Worm (Caenorhabditis elegans) whole organism, young adult: ENCODE measurements around the gene K08H10.10.

Experiments
- B0019.2 ChIP-seq: fragments of 200-800 bp; sonication (Bioruptor generic); conservative IDR thresholded peaks from 2 replicates; pipeline ENCODE4 v1.3.6; 2022; ENCODE audit warnings: missing genetic modification reagents, missing genetic modification characterization, missing compliant biosample characterization
- C17E4.6 ChIP-seq: fragments of 200-800 bp; sonication (Bioruptor generic); IDR thresholded peaks from 2 replicates; pipeline ENCODE4 v1.3.6; 2022; ENCODE audit warnings: missing genetic modification reagents, missing genetic modification characterization, missing compliant biosample characterization
- F23B12.7 ChIP-seq: sonication (generic microtip); optimal IDR thresholded peaks from 2 replicates; lab custom pipeline; 2017; ENCODE audit warnings: missing genetic modification characterization, mild to moderate bottlenecking, missing compliant biosample characterization, antibody characterized with exemption, moderate library complexity; ENCODE audit not compliant: insufficient read depth
- F37B4.10 ChIP-seq: fragments of 200-800 bp; sonication (Bioruptor generic); IDR thresholded peaks from 2 replicates; pipeline ENCODE4 v1.3.6; 2022; ENCODE audit warnings: missing genetic modification characterization, missing compliant biosample characterization
- F55B11.4 ChIP-seq: sonication (generic microtip); optimal IDR thresholded peaks from 2 replicates; lab custom pipeline; 2016; ENCODE audit warnings: missing compliant biosample characterization, missing genetic modification characterization, borderline replicate concordance; ENCODE audit not compliant: insufficient read depth
- Y53G8AR.9 ChIP-seq: fragments of 200-800 bp; sonication (Bioruptor generic); conservative IDR thresholded peaks from 2 replicates; pipeline ENCODE4 v1.3.6; 2022; ENCODE audit warnings: missing genetic modification reagents, missing genetic modification characterization, missing compliant biosample characterization
- Y79H2A.3 ChIP-seq: fragments of 200-800 bp; sonication (Bioruptor generic); conservative IDR thresholded peaks from 2 replicates; pipeline ENCODE4 v1.3.6; 2022; ENCODE audit warnings: missing genetic modification reagents, missing genetic modification characterization, missing compliant biosample characterization
- Y95B8A.8 ChIP-seq: fragments of 200-800 bp; sonication (Bioruptor generic); IDR thresholded peaks from 2 replicates; pipeline ENCODE4 v1.3.6; 2022; ENCODE audit warnings: missing genetic modification reagents, missing genetic modification characterization, missing compliant biosample characterization
- ZK185.1 ChIP-seq: sonication (generic microtip); optimal IDR thresholded peaks from 2 replicates; lab custom pipeline; 2016; ENCODE audit warnings: mild to moderate bottlenecking, missing genetic modification characterization, missing compliant biosample characterization; ENCODE audit not compliant: poor library complexity, severe bottlenecking
- athp-1 ChIP-seq: sonication (generic microtip); optimal IDR thresholded peaks from 2 replicates; lab custom pipeline; 2017; ENCODE audit warnings: mild to moderate bottlenecking, missing genetic modification characterization, missing compliant biosample characterization
- attf-5 ChIP-seq: fragments of 200-800 bp; sonication (Bioruptor generic); optimal IDR thresholded peaks from 2 replicates; lab custom pipeline; 2018; ENCODE audit warnings: mild to moderate bottlenecking, missing genetic modification characterization, missing compliant biosample characterization
- cebp-1 ChIP-seq, 2 experiments: fragments of 200-800 bp in 1 of 2; sonication (Bioruptor generic) in 1 of 2; sonication (generic microtip) in 1 of 2; IDR thresholded peaks in 1 of 2; optimal IDR thresholded peaks in 1 of 2; 2 replicates each; pipeline versions ENCODE4 v1.3.6 to Lab custom; 2017 to 2022; ENCODE audit warnings: missing compliant biosample characterization in 2 of 2, missing genetic modification characterization in 2 of 2, mild to moderate bottlenecking in 1 of 2, missing genetic modification reagents in 1 of 2, moderate library complexity in 1 of 2
- dox-1 ChIP-seq: fragments of 200-800 bp; sonication (Bioruptor generic); IDR thresholded peaks from 2 replicates; pipeline ENCODE4 v1.3.6; 2022; ENCODE audit warnings: missing genetic modification reagents, missing genetic modification characterization, missing compliant biosample characterization
- dpl-1 ChIP-seq: fragments of 150-350 bp; optimal IDR thresholded peaks from 2 replicates; lab custom pipeline; 2014; ENCODE audit warnings: missing biosample characterization, missing genetic modification reagents, missing genetic modification characterization
- efl-1 ChIP-seq: fragments of 150-350 bp; optimal IDR thresholded peaks from 2 replicates; lab custom pipeline; 2014; ENCODE audit warnings: missing biosample characterization, missing genetic modification reagents, missing genetic modification characterization
- egl-44 ChIP-seq: fragments of 200-800 bp; sonication (Bioruptor generic); IDR thresholded peaks from 2 replicates; pipeline ENCODE4 v1.3.6; 2022; ENCODE audit warnings: missing genetic modification reagents, missing genetic modification characterization, missing compliant biosample characterization
- ets-4 ChIP-seq: fragments of 200-800 bp; sonication (Bioruptor generic); optimal IDR thresholded peaks from 2 replicates; lab custom pipeline; 2018; ENCODE audit warnings: mild to moderate bottlenecking, missing genetic modification characterization, missing compliant biosample characterization
- gei-17 ChIP-seq: fragments of 200-800 bp; sonication (Bioruptor generic); optimal IDR thresholded peaks from 2 replicates; lab custom pipeline; 2018; ENCODE audit warnings: mild to moderate bottlenecking, missing genetic modification characterization, missing compliant biosample characterization
- hlh-12 ChIP-seq: sonication (generic microtip); optimal IDR thresholded peaks from 2 replicates; lab custom pipeline; 2016; ENCODE audit warnings: missing genetic modification characterization, missing compliant biosample characterization
- lin-35 ChIP-seq, 3 experiments: fragments of 150-350 bp in 2 of 3; sonication (generic microtip) in 1 of 3; optimal IDR thresholded peaks; 2 replicates each; lab custom pipeline; 2014 to 2018; ENCODE audit warnings: missing biosample characterization in 3 of 3, missing genetic modification characterization in 3 of 3, missing genetic modification reagents in 3 of 3
- lin-40 ChIP-seq: sonication (generic microtip); optimal IDR thresholded peaks from 2 replicates; lab custom pipeline; 2016; ENCODE audit warnings: missing genetic modification characterization, mild to moderate bottlenecking, missing compliant biosample characterization, missing genotype, missing genetic modification reagents
- lin-54 ChIP-seq: fragments of 200-800 bp; sonication (Bioruptor generic); optimal IDR thresholded peaks from 2 replicates; lab custom pipeline; 2018; ENCODE audit warnings: mild to moderate bottlenecking, missing genetic modification characterization, missing compliant biosample characterization
- lir-1 ChIP-seq: fragments of 200-800 bp; sonication (Bioruptor generic); conservative IDR thresholded peaks from 2 replicates; pipeline ENCODE4 v1.3.6; 2022; ENCODE audit warnings: missing genetic modification reagents, missing genetic modification characterization, missing compliant biosample characterization
- madf-6 ChIP-seq: fragments of 200-800 bp; sonication (Bioruptor generic); IDR thresholded peaks from 2 replicates; pipeline ENCODE4 v1.3.6; 2022; ENCODE audit warnings: missing genetic modification reagents, missing genetic modification characterization, missing compliant biosample characterization
- madf-8 ChIP-seq: fragments of 200-800 bp; sonication (Bioruptor generic); conservative IDR thresholded peaks from 2 replicates; pipeline ENCODE4 v1.3.6; 2022; ENCODE audit warnings: missing genetic modification reagents, missing genetic modification characterization, missing compliant biosample characterization
- mes-4 ChIP-seq: sonication (generic microtip); optimal IDR thresholded peaks from 2 replicates; lab custom pipeline; 2016; ENCODE audit warnings: missing genotype, missing genetic modification characterization, missing compliant biosample characterization
- nfya-1 ChIP-seq: sonication (generic microtip); optimal IDR thresholded peaks from 2 replicates; lab custom pipeline; 2017; ENCODE audit warnings: antibody characterized with exemption, missing compliant biosample characterization, missing genetic modification characterization, borderline replicate concordance; ENCODE audit not compliant: insufficient read depth
- nhr-80 ChIP-seq: sonication (generic microtip); optimal IDR thresholded peaks from 2 replicates; lab custom pipeline; 2016; ENCODE audit warnings: missing genetic modification characterization, missing compliant biosample characterization
- snpc-4 ChIP-seq, 5 experiments: fragments of 150-350 bp in 1 of 5; sonication (generic microtip) in 4 of 5; optimal IDR thresholded peaks; 2 replicates each; lab custom pipeline; 2014 to 2018; ENCODE audit warnings: missing genetic modification characterization in 5 of 5, missing biosample characterization in 3 of 5, antibody characterized with exemption in 2 of 5, mild to moderate bottlenecking in 2 of 5, missing compliant biosample characterization in 2 of 5, missing genotype in 2 of 5, moderate library complexity in 2 of 5, missing genetic modification reagents in 1 of 5
- tbx-9 ChIP-seq: sonication (generic microtip); optimal IDR thresholded peaks from 2 replicates; lab custom pipeline; 2016; ENCODE audit warnings: borderline replicate concordance, missing genetic modification characterization, inconsistent platforms, missing compliant biosample characterization
- unc-130 ChIP-seq: sonication (generic microtip); optimal IDR thresholded peaks from 2 replicates; lab custom pipeline; 2016; ENCODE audit warnings: missing genetic modification reagents, missing genetic modification characterization, missing compliant biosample characterization
- ztf-22 ChIP-seq: fragments of 200-800 bp; sonication (Bioruptor generic); optimal IDR thresholded peaks from 2 replicates; lab custom pipeline; 2018; ENCODE audit warnings: mild to moderate bottlenecking, missing genetic modification characterization, moderate library complexity, missing compliant biosample characterization
- ztf-26 ChIP-seq: sonication (generic microtip); optimal IDR thresholded peaks from 2 replicates; lab custom pipeline; 2017; ENCODE audit warnings: missing genetic modification characterization, missing compliant biosample characterization

K08H10.10 gene

ce11 chrV:10030992-10031383 is 30.1 kb downstream of the K08H10.10 start, which contains the start of gene acl-2:
TSS of gene acl-2 (minus strand) at chrV:10031092.
- no peak for TF ChIP-seq B0019.2 (GFP tag; lab: Robert Waterston, UW)
- TF ChIP-seq unc-130 (GFP tag; lab: Kevin White, UChicago), result no peak
- TF ChIP-seq nfya-1 (tag; lab: Kevin White, UChicago), result no peak
- no peak for TF ChIP-seq ets-4 (GFP tag; lab: Kevin White, UChicago)
- TF ChIP-seq ztf-26 (tag; lab: Kevin White, UChicago), result no peak
- no peak for TF ChIP-seq tbx-9 (tag; lab: Kevin White, UChicago)
- no peak for TF ChIP-seq ztf-22
- TF ChIP-seq gei-17 (GFP tag; lab: Kevin White, UChicago), result no peak
- TF ChIP-seq ZK185.1 (tag; lab: Kevin White, UChicago), result no peak

- TF ChIP-seq madf-8 (GFP tag; lab: Robert Waterston, UW), result 0 out of 2 replicates have a peak, but pooled peaks have one; percentile 10
- TF ChIP-seq attf-5 (GFP tag; lab: Kevin White, UChicago), result peak; percentile 17
- no peak for TF ChIP-seq Y95B8A.8 (GFP tag; lab: Robert Waterston, UW)
- peak; percentile 79 for TF ChIP-seq nhr-80
- TF ChIP-seq gei-17 (GFP tag; lab: Kevin White, UChicago), result no peak
- TF ChIP-seq lir-1 (GFP tag; lab: Robert Waterston, UW), result 0 out of 2 replicates have a peak, but pooled peaks have one; percentile 23
- TF ChIP-seq efl-1 (GFP tag; lab: Kevin White, UChicago), result peak; percentile 57
- TF ChIP-seq lin-35 (GFP tag; optimal IDR thresholded peaks at IDR 0.05; lab: Kevin White, UChicago), result peak in 1 of 3 experiments; percentile 70
- no peak for TF ChIP-seq cebp-1 (GFP tag; IDR thresholded peaks at IDR 0.05; lab: Robert Waterston, UW)
- peak; percentile 9 for TF ChIP-seq cebp-1 (tag; optimal IDR thresholded peaks at IDR 0.05; lab: Kevin White, UChicago)
- TF ChIP-seq egl-44 (GFP tag; lab: Robert Waterston, UW), result no peak
- peak; percentile 17 for TF ChIP-seq F23B12.7
- TF ChIP-seq F37B4.10 (GFP tag; lab: Robert Waterston, UW), result no peak
- no peak for TF ChIP-seq mes-4 (tag; lab: Kevin White, UChicago)
- TF ChIP-seq F55B11.4 (tag; lab: Kevin White, UChicago), result no peak
- no peak for TF ChIP-seq Y53G8AR.9 (GFP tag; lab: Robert Waterston, UW)
- TF ChIP-seq C17E4.6 (GFP tag; lab: Robert Waterston, UW), result no peak
- no peak for TF ChIP-seq athp-1
- peak; percentile 66 for TF ChIP-seq lin-54 (GFP tag; lab: Kevin White, UChicago)
- TF ChIP-seq madf-6, result peak; percentile 60; the same call in 1 of the 2 replicates
- TF ChIP-seq dpl-1, result peak; percentile 11
- TF ChIP-seq Y79H2A.3 (GFP tag; lab: Robert Waterston, UW), result no peak
- no peak for TF ChIP-seq ZK185.1 (tag; lab: Kevin White, UChicago)
- no peak for TF ChIP-seq hlh-12
- no peak for TF ChIP-seq snpc-4 (GFP tag; optimal IDR thresholded peaks at IDR 0.05; lab: Kevin White, UChicago)
- peak in 1 of 4 experiments; percentile 34 for TF ChIP-seq snpc-4 (tag; optimal IDR thresholded peaks at IDR 0.05; lab: Kevin White, UChicago)
- peak; percentile 50 for TF ChIP-seq dox-1 (GFP tag; lab: Robert Waterston, UW)
- TF ChIP-seq lin-40 (tag; lab: Kevin White, UChicago), result peak; percentile 41
These were observed 30.7 kb downstream of the K08H10.10 start for ce11 chrV:10031384-10032171.
